Worm (Caenorhabditis elegans) whole organism, L2 larva: ENCODE results near the gene F18E9.8.

Experiments
- C34F6.9 ChIP-seq: fragments of 150-350 bp; optimal IDR thresholded peaks from 2 replicates; lab custom pipeline; 2014; ENCODE audit warnings: missing biosample characterization, missing genetic modification characterization
- F13H6.1 ChIP-seq: sonication (generic microtip); optimal IDR thresholded peaks from 2 replicates; lab custom pipeline; 2016; ENCODE audit warnings: missing genetic modification characterization, missing compliant biosample characterization
- R02D3.7 ChIP-seq: fragments of 150-350 bp; optimal IDR thresholded peaks from 2 replicates; lab custom pipeline; 2014; ENCODE audit warnings: missing biosample characterization, missing genetic modification characterization
- Y55F3AM.14 ChIP-seq: fragments of 200-800 bp; sonication (Bioruptor generic); optimal IDR thresholded peaks from 2 replicates; lab custom pipeline; 2018; ENCODE audit warnings: mild to moderate bottlenecking, missing genetic modification characterization, missing compliant biosample characterization
- ZK546.5 ChIP-seq: sonication (generic microtip); optimal IDR thresholded peaks from 2 replicates; lab custom pipeline; 2017; ENCODE audit warnings: missing biosample characterization, missing genetic modification characterization
- alr-1 ChIP-seq: fragments of 150-350 bp; optimal IDR thresholded peaks from 2 replicates; lab custom pipeline; 2014; ENCODE audit warnings: missing biosample characterization, missing genetic modification characterization
- aly-2 ChIP-seq: fragments of 150-350 bp; optimal IDR thresholded peaks from 2 replicates; lab custom pipeline; 2014; ENCODE audit warnings: missing biosample characterization, missing genetic modification characterization
- ama-1 ChIP-seq: fragments of 150-350 bp; optimal IDR thresholded peaks from 2 replicates; lab custom pipeline; 2018; ENCODE audit warnings: inconsistent platforms
- blmp-1 ChIP-seq: sonication (generic microtip); optimal IDR thresholded peaks from 2 replicates; lab custom pipeline; 2017; ENCODE audit warnings: missing genetic modification characterization, mild to moderate bottlenecking, missing compliant biosample characterization, antibody characterized with exemption, moderate library complexity; ENCODE audit not compliant: insufficient read depth
- ceh-16 ChIP-seq: fragments of 150-350 bp; optimal IDR thresholded peaks from 2 replicates; lab custom pipeline; 2014; ENCODE audit warnings: missing biosample characterization, missing genetic modification characterization
- ceh-82 ChIP-seq: fragments of 150-350 bp; optimal IDR thresholded peaks from 2 replicates; lab custom pipeline; 2014; ENCODE audit warnings: missing biosample characterization, missing genetic modification characterization
- crh-2 ChIP-seq: sonication (generic microtip); optimal IDR thresholded peaks from 2 replicates; lab custom pipeline; 2017; ENCODE audit warnings: missing biosample characterization, missing genetic modification characterization
- dmd-4 ChIP-seq: sonication (generic microtip); optimal IDR thresholded peaks from 2 replicates; lab custom pipeline; 2017; ENCODE audit warnings: missing biosample characterization, missing genetic modification characterization
- egl-27 ChIP-seq: sonication (generic microtip); optimal IDR thresholded peaks from 3 replicates; lab custom pipeline; 2017; ENCODE audit warnings: missing biosample characterization, missing genetic modification reagents, missing genetic modification characterization
- elt-1 ChIP-seq: fragments of 150-350 bp; optimal IDR thresholded peaks from 2 replicates; lab custom pipeline; 2014; ENCODE audit warnings: missing biosample characterization, missing genetic modification characterization
- elt-3 ChIP-seq: sonication (generic microtip); optimal IDR thresholded peaks from 2 replicates; lab custom pipeline; 2017; ENCODE audit warnings: missing biosample characterization, missing genetic modification characterization
- fos-1 ChIP-seq: fragments of 150-350 bp; optimal IDR thresholded peaks from 2 replicates; lab custom pipeline; 2014; ENCODE audit warnings: missing biosample characterization, missing genetic modification characterization
- gmeb-1 ChIP-seq: fragments of 150-350 bp; optimal IDR thresholded peaks from 2 replicates; lab custom pipeline; 2014; ENCODE audit warnings: missing biosample characterization, missing genetic modification characterization
- lin-11 ChIP-seq: fragments of 150-350 bp; sonication (generic microtip); optimal IDR thresholded peaks from 2 replicates; lab custom pipeline; 2014; ENCODE audit warnings: missing biosample characterization, missing genetic modification characterization, inconsistent platforms, mixed read lengths
- lin-13 ChIP-seq: fragments of 150-350 bp; optimal IDR thresholded peaks from 2 replicates; lab custom pipeline; 2014; ENCODE audit warnings: missing biosample characterization, missing genetic modification reagents, missing genetic modification characterization
- lin-39 ChIP-seq: fragments of 150-350 bp; optimal IDR thresholded peaks from 2 replicates; lab custom pipeline; 2014; ENCODE audit warnings: missing biosample characterization, missing genetic modification reagents, missing genetic modification characterization
- lsy-2 ChIP-seq, 2 experiments: fragments of 150-350 bp in 1 of 2; sonication (generic microtip) in 1 of 2; optimal IDR thresholded peaks; 2 replicates each; lab custom pipeline; 2014 to 2017; ENCODE audit warnings: missing biosample characterization in 2 of 2, missing genetic modification characterization in 2 of 2
- mab-5 ChIP-seq: fragments of 150-350 bp; optimal IDR thresholded peaks from 2 replicates; lab custom pipeline; 2014; ENCODE audit warnings: missing biosample characterization, missing genetic modification characterization
- mbf-1 ChIP-seq: sonication (generic microtip); optimal IDR thresholded peaks from 2 replicates; lab custom pipeline; 2017; ENCODE audit warnings: missing biosample characterization, missing genetic modification characterization
- mdl-1 ChIP-seq, 2 experiments: fragments of 150-350 bp in 1 of 2; sonication (generic microtip) in 1 of 2; optimal IDR thresholded peaks; 2 replicates each; lab custom pipeline; 2017; ENCODE audit warnings: missing biosample characterization in 2 of 2, missing genetic modification characterization in 2 of 2
- nhr-10 ChIP-seq: sonication (generic microtip); optimal IDR thresholded peaks from 2 replicates; lab custom pipeline; 2017; ENCODE audit warnings: missing biosample characterization, missing genetic modification characterization
- nhr-11 ChIP-seq: fragments of 150-350 bp; optimal IDR thresholded peaks from 2 replicates; lab custom pipeline; 2014; ENCODE audit warnings: missing biosample characterization, missing genetic modification characterization
- nhr-12 ChIP-seq: fragments of 150-350 bp; optimal IDR thresholded peaks from 2 replicates; lab custom pipeline; 2014; ENCODE audit warnings: missing biosample characterization, missing genetic modification characterization
- nhr-129 ChIP-seq: fragments of 150-350 bp; optimal IDR thresholded peaks from 2 replicates; lab custom pipeline; 2014; ENCODE audit warnings: missing biosample characterization, missing genetic modification characterization
- nhr-21 ChIP-seq: fragments of 150-350 bp; optimal IDR thresholded peaks from 2 replicates; lab custom pipeline; 2014; ENCODE audit warnings: missing biosample characterization, missing genetic modification characterization
- nhr-23 ChIP-seq: fragments of 150-350 bp; optimal IDR thresholded peaks from 2 replicates; lab custom pipeline; 2014; ENCODE audit warnings: missing biosample characterization, missing genetic modification reagents, missing genetic modification characterization
- nhr-237 ChIP-seq: fragments of 150-350 bp; optimal IDR thresholded peaks from 2 replicates; lab custom pipeline; 2014; ENCODE audit warnings: missing biosample characterization, missing genetic modification characterization
- nhr-25 ChIP-seq: fragments of 150-350 bp; sonication (generic microtip); optimal IDR thresholded peaks from 3 replicates; lab custom pipeline; 2014; ENCODE audit warnings: missing biosample characterization, missing genetic modification characterization
- nhr-6 ChIP-seq: fragments of 150-350 bp; optimal IDR thresholded peaks from 2 replicates; lab custom pipeline; 2014; ENCODE audit warnings: missing biosample characterization, missing genetic modification characterization
- nhr-77 ChIP-seq: fragments of 150-350 bp; optimal IDR thresholded peaks from 2 replicates; lab custom pipeline; 2014; ENCODE audit warnings: missing biosample characterization, missing genetic modification characterization
- peb-1 ChIP-seq: fragments of 150-350 bp; optimal IDR thresholded peaks from 2 replicates; lab custom pipeline; 2014; ENCODE audit warnings: missing biosample characterization, missing genetic modification characterization
- sem-4 ChIP-seq: fragments of 150-350 bp; optimal IDR thresholded peaks from 2 replicates; lab custom pipeline; 2014; ENCODE audit warnings: missing biosample characterization, missing genetic modification reagents, missing genetic modification characterization
- skn-1 ChIP-seq: sonication (generic microtip); optimal IDR thresholded peaks from 2 replicates; lab custom pipeline; 2017; ENCODE audit warnings: missing biosample characterization, missing genetic modification characterization
- sma-3 ChIP-seq: sonication (generic microtip); optimal IDR thresholded peaks from 2 replicates; lab custom pipeline; 2016; ENCODE audit warnings: missing genetic modification reagents, missing genetic modification characterization, missing compliant biosample characterization
- sma-9 ChIP-seq, 2 experiments: fragments of 150-350 bp in 1 of 2; sonication (generic microtip) in 1 of 2; optimal IDR thresholded peaks; 2 replicates each; lab custom pipeline; 2014 to 2016; ENCODE audit warnings: missing genetic modification characterization in 2 of 2, mild to moderate bottlenecking in 1 of 2, missing biosample characterization in 1 of 2, missing compliant biosample characterization in 1 of 2, missing genetic modification reagents in 1 of 2, moderate library complexity in 1 of 2
- snpc-4 ChIP-seq: fragments of 150-350 bp; optimal IDR thresholded peaks from 2 replicates; lab custom pipeline; 2014; ENCODE audit warnings: missing biosample characterization, missing genetic modification characterization
- unc-39 ChIP-seq: fragments of 150-350 bp; optimal IDR thresholded peaks from 2 replicates; lab custom pipeline; 2014; ENCODE audit warnings: missing biosample characterization, missing genetic modification characterization
- unc-55 ChIP-seq: fragments of 150-350 bp; sonication (generic microtip); optimal IDR thresholded peaks from 3 replicates; lab custom pipeline; 2014; ENCODE audit warnings: missing biosample characterization, missing genetic modification reagents, missing genetic modification characterization
- unc-62 ChIP-seq: fragments of 150-350 bp; optimal IDR thresholded peaks from 2 replicates; lab custom pipeline; 2014; ENCODE audit warnings: missing biosample characterization, missing genetic modification reagents, missing genetic modification characterization
- zag-1 ChIP-seq: fragments of 150-350 bp; optimal IDR thresholded peaks from 2 replicates; lab custom pipeline; 2014; ENCODE audit warnings: missing biosample characterization, missing genetic modification characterization
- ztf-1 ChIP-seq: fragments of 200-800 bp; sonication (Bioruptor generic); conservative IDR thresholded peaks from 2 replicates; pipeline ENCODE4 v1.3.6; 2022; ENCODE audit warnings: missing genetic modification characterization, missing compliant biosample characterization
- ztf-11 ChIP-seq: sonication (generic microtip); optimal IDR thresholded peaks from 2 replicates; lab custom pipeline; 2017; ENCODE audit warnings: missing biosample characterization, missing genetic modification characterization
- ztf-4 ChIP-seq: fragments of 150-350 bp; optimal IDR thresholded peaks from 2 replicates; lab custom pipeline; 2014; ENCODE audit warnings: missing biosample characterization, missing genetic modification characterization

Gene F18E9.8

DNA sequence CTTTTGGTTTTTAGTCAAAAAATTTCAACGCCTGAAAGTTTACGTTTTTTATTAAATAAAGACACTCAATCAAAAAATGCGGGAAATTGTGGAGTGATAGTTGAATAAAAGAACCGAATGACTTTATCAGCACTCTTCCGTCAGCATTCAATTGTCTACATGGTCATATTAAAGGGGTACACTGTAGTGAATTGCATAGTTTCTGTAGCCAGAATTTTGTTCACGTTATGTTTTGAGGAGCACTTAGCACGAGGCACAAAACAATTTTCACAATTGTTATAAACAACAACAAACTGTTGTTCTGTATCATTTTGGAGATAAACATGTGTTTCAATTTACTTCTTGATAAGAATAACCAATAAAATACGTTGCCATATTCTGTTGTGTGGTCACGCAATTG is 32.3 kb downstream of the F18E9.8 start, which contains the start of gene D2021.4:
Gene D2021.4 (minus strand): TSS at position 48 of the 400 bp plus-strand sequence.
- TF ChIP-seq fos-1 (tag; lab: Kevin White, UChicago) = peak; percentile 34
- peak; percentile 46 for TF ChIP-seq F13H6.1 (tag; lab: Kevin White, UChicago)
- TF ChIP-seq crh-2 = peak; percentile 52
- no peak for TF ChIP-seq nhr-11 (tag; lab: Kevin White, UChicago)
- peak; percentile 24 for TF ChIP-seq sma-9 (GFP tag; optimal IDR thresholded peaks at IDR 0.05; lab: Kevin White, UChicago)
- TF ChIP-seq sma-9 (tag; optimal IDR thresholded peaks at IDR 0.05; lab: Kevin White, UChicago) = no peak
- TF ChIP-seq, all 48 proteins: peak for 4

DNA sequence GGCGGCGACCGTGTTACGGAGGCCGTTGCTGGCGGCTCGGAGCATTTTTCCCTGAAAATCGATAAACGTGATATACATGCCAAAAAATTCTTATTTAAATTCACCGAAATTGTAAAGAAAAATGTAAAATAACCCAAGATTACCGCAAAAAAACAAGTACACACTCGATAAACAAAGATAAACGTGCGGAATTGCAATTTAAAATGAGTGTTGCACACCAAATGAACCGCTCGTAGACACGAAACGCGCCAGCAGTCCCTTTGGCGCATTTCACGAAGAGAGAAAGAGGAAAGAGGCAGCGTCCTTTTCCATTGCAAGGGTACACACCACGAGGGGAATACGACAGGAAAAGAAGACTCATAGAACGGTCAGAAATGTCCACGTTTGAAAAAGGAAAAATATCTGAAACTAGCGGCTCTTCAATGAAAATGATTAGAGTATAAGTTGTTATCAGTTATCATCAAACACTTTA is 35.3 kb downstream of the F18E9.8 start, which contains the start of gene sdha-1:
Gene sdha-1 (minus strand): TSS at position 51 of the 472 bp plus-strand sequence.
- TF ChIP-seq elt-1 (peak; percentile 4), nhr-10 (peak; percentile 16), F13H6.1 (tag; lab: Kevin White, UChicago) (peak; percentile 91), ztf-4 (peak; percentile 67), lin-13 (GFP tag; lab: Kevin White, UChicago) (peak; percentile 83), Y55F3AM.14 (peak; percentile 12), fos-1 (tag; lab: Kevin White, UChicago) (peak; percentile 90), ztf-11 (tag; lab: Kevin White, UChicago) (no peak), mbf-1 (tag; lab: Kevin White, UChicago) (no peak), sma-3 (GFP tag; lab: Kevin White, UChicago) (peak; percentile 88), nhr-237 (no peak), mdl-1 (tag; optimal IDR thresholded peaks at IDR 0.05; lab: Kevin White, UChicago) (peak; percentile 37 to 78), ama-1 (lab: Kevin White, UChicago) (no peak), elt-3 (no peak), skn-1 (tag; lab: Kevin White, UChicago) (no peak), unc-62 (no peak), alr-1 (no peak), nhr-23 (no peak), lsy-2 (tag; optimal IDR thresholded peaks at IDR 0.05; lab: Kevin White, UChicago) (peak; percentile 44 to 88), ZK546.5 (no peak), ceh-82 (tag; lab: Kevin White, UChicago) (no peak), snpc-4 (peak; percentile 82), lin-39 (tag; lab: Kevin White, UChicago) (no peak), ceh-16 (tag; lab: Kevin White, UChicago) (peak; percentile 66), nhr-25 (peak; percentile 84), R02D3.7 (tag; lab: Kevin White, UChicago) (no peak), mab-5 (tag; lab: Kevin White, UChicago) (peak; percentile 37), crh-2 (peak; percentile 95), lin-11 (peak; percentile 62), nhr-77 (tag; lab: Kevin White, UChicago) (no peak), zag-1 (peak; percentile 77), egl-27 (tag; lab: Kevin White, UChicago) (peak; percentile 81), peb-1 (tag; lab: Kevin White, UChicago) (no peak), blmp-1 (tag; lab: Kevin White, UChicago) (no peak), gmeb-1 (tag; lab: Kevin White, UChicago) (peak; percentile 82), nhr-12 (tag; lab: Kevin White, UChicago) (no peak), sma-9 (GFP tag; optimal IDR thresholded peaks at IDR 0.05; lab: Kevin White, UChicago) (peak; percentile 92), sma-9 (tag; optimal IDR thresholded peaks at IDR 0.05; lab: Kevin White, UChicago) (no peak), nhr-129 (tag; lab: Kevin White, UChicago) (peak; percentile 98), aly-2 (no peak), sem-4 (tag; lab: Kevin White, UChicago) (peak; percentile 85), C34F6.9 (tag; lab: Kevin White, UChicago) (peak; percentile 94), unc-39 (no peak), unc-55 (GFP tag; lab: Kevin White, UChicago) (peak; percentile 86), nhr-21 (tag; lab: Kevin White, UChicago) (peak; percentile 73), nhr-11 (tag; lab: Kevin White, UChicago) (no peak), nhr-6 (tag; lab: Kevin White, UChicago) (peak; percentile 90), dmd-4 (tag; lab: Kevin White, UChicago) (no peak), ztf-1 (GFP tag; lab: Robert Waterston, UW) (no peak)
